Worm (Caenorhabditis elegans) whole organism, L4 larva: ENCODE results near the gene tftc-5.

ENCODE experiments used
- F10B5.3 ChIP-seq: sonication (generic microtip); optimal IDR thresholded peaks from 2 replicates; lab custom pipeline; 2016; ENCODE audit warnings: mild to moderate bottlenecking, missing genetic modification characterization, missing compliant biosample characterization
- F37D6.2 ChIP-seq: sonication (generic microtip); optimal IDR thresholded peaks from 2 replicates; lab custom pipeline; 2016; ENCODE audit warnings: mild to moderate bottlenecking, missing genetic modification characterization, missing compliant biosample characterization
- F44E2.7 ChIP-seq: fragments of 200-800 bp; sonication (Bioruptor generic); IDR thresholded peaks from 2 replicates; pipeline ENCODE4 v2.1.2; 2022; ENCODE audit warnings: missing genetic modification characterization, missing compliant biosample characterization
- F49E8.2 ChIP-seq: sonication (generic microtip); optimal IDR thresholded peaks from 2 replicates; lab custom pipeline; 2016; ENCODE audit warnings: missing compliant biosample characterization, mild to moderate bottlenecking, missing genetic modification characterization, borderline replicate concordance
- T20F7.1 ChIP-seq: fragments of 200-800 bp; sonication (Bioruptor generic); optimal IDR thresholded peaks from 2 replicates; lab custom pipeline; 2018; ENCODE audit warnings: mild to moderate bottlenecking, missing genetic modification characterization, missing compliant biosample characterization
- T26A8.4 ChIP-seq: fragments of 200-800 bp; sonication (Bioruptor generic); IDR thresholded peaks from 2 replicates; pipeline ENCODE4 v1.3.6; 2022; ENCODE audit warnings: missing genetic modification characterization, missing compliant biosample characterization
- Y105C5A.15 ChIP-seq: fragments of 200-800 bp; sonication (Bioruptor generic); IDR thresholded peaks from 2 replicates; pipeline ENCODE4 v1.3.6; 2022; ENCODE audit warnings: missing genetic modification characterization, missing compliant biosample characterization
- Y48G9A.11 ChIP-seq: fragments of 200-800 bp; sonication (Bioruptor generic); IDR thresholded peaks from 2 replicates; pipeline ENCODE4 v1.3.6; 2022; ENCODE audit warnings: missing genetic modification reagents, missing genetic modification characterization, missing compliant biosample characterization
- ZK546.5 ChIP-seq, 2 experiments: sonication (generic microtip); optimal IDR thresholded peaks; 2 replicates each; lab custom pipeline; 2017; ENCODE audit warnings: missing biosample characterization in 2 of 2, missing genetic modification characterization in 2 of 2
- aly-2 ChIP-seq: sonication (generic microtip); optimal IDR thresholded peaks from 2 replicates; lab custom pipeline; 2018; ENCODE audit warnings: missing biosample characterization, missing genetic modification characterization
- arid-1 ChIP-seq: fragments of 200-800 bp; sonication (Bioruptor generic); conservative IDR thresholded peaks from 2 replicates; pipeline ENCODE4 v1.3.6; 2022; ENCODE audit warnings: missing genetic modification reagents, missing genetic modification characterization, missing compliant biosample characterization
- attf-4 ChIP-seq: sonication (generic microtip); optimal IDR thresholded peaks from 3 replicates; lab custom pipeline; 2017; ENCODE audit warnings: missing biosample characterization, missing genetic modification characterization
- ceh-20 ChIP-seq: fragments of 200-800 bp; sonication (Bioruptor generic); IDR thresholded peaks from 2 replicates; pipeline ENCODE4 v1.3.6; 2022; ENCODE audit warnings: missing genetic modification reagents, missing genetic modification characterization, missing compliant biosample characterization
- ceh-28 ChIP-seq: fragments of 150-350 bp; optimal IDR thresholded peaks from 2 replicates; lab custom pipeline; 2014; ENCODE audit warnings: missing biosample characterization, missing genetic modification reagents, missing genetic modification characterization
- ceh-62 ChIP-seq: sonication (generic microtip); optimal IDR thresholded peaks from 2 replicates; lab custom pipeline; 2017; ENCODE audit warnings: missing biosample characterization, missing genetic modification characterization
- ctbp-1 ChIP-seq: fragments of 200-800 bp; sonication (Bioruptor generic); IDR thresholded peaks from 2 replicates; pipeline ENCODE4 v1.3.6; 2022; ENCODE audit warnings: missing genetic modification reagents, missing genetic modification characterization, missing compliant biosample characterization
- daf-12 ChIP-seq: fragments of 150-350 bp; optimal IDR thresholded peaks from 2 replicates; lab custom pipeline; 2014; ENCODE audit warnings: missing biosample characterization, missing genetic modification reagents, missing genetic modification characterization
- daf-19 ChIP-seq: fragments of 200-800 bp; sonication (Bioruptor generic); conservative IDR thresholded peaks from 2 replicates; pipeline ENCODE4 v1.3.6; 2022; ENCODE audit warnings: missing genetic modification characterization, missing compliant biosample characterization
- daf-8 ChIP-seq: fragments of 200-800 bp; sonication (Bioruptor generic); IDR thresholded peaks from 2 replicates; pipeline ENCODE4 v1.3.6; 2022; ENCODE audit warnings: missing genetic modification characterization, missing compliant biosample characterization
- dmd-6 ChIP-seq: fragments of 200-800 bp; sonication (Bioruptor generic); IDR thresholded peaks from 2 replicates; pipeline ENCODE4 v1.3.6; 2022; ENCODE audit warnings: missing genetic modification reagents, missing genetic modification characterization, missing compliant biosample characterization
- dmd-8 ChIP-seq: fragments of 200-800 bp; sonication (Bioruptor generic); IDR thresholded peaks from 2 replicates; pipeline ENCODE4 v1.3.6; 2022; ENCODE audit warnings: missing genetic modification characterization, missing compliant biosample characterization
- dmd-9 ChIP-seq: fragments of 200-800 bp; sonication (Bioruptor generic); IDR thresholded peaks from 2 replicates; pipeline ENCODE4 v1.3.6; 2022; ENCODE audit warnings: missing genetic modification reagents, missing genetic modification characterization, missing compliant biosample characterization
- dpl-1 ChIP-seq: fragments of 150-350 bp; optimal IDR thresholded peaks from 2 replicates; lab custom pipeline; 2014; ENCODE audit warnings: missing biosample characterization, missing genetic modification reagents, missing genetic modification characterization
- egl-27 ChIP-seq: sonication (generic microtip); optimal IDR thresholded peaks from 3 replicates; lab custom pipeline; 2017; ENCODE audit warnings: missing biosample characterization, missing genetic modification reagents, missing genetic modification characterization
- egl-43 ChIP-seq: fragments of 200-800 bp; sonication (Bioruptor generic); IDR thresholded peaks from 2 replicates; pipeline ENCODE4 v1.3.6; 2022; ENCODE audit warnings: missing genetic modification reagents, missing genetic modification characterization, missing compliant biosample characterization
- fkh-10 ChIP-seq: fragments of 150-350 bp; optimal IDR thresholded peaks from 2 replicates; lab custom pipeline; 2014; ENCODE audit warnings: missing biosample characterization, missing genetic modification reagents, missing genetic modification characterization
- hlh-11 ChIP-seq: fragments of 200-800 bp; sonication (Bioruptor generic); optimal IDR thresholded peaks from 2 replicates; lab custom pipeline; 2018; ENCODE audit warnings: mild to moderate bottlenecking, missing genetic modification characterization, missing compliant biosample characterization
- hlh-30 ChIP-seq: sonication (generic microtip); optimal IDR thresholded peaks from 2 replicates; lab custom pipeline; 2017; ENCODE audit warnings: antibody characterized with exemption, mild to moderate bottlenecking, missing genetic modification characterization, missing compliant biosample characterization; ENCODE audit not compliant: insufficient read depth
- jun-1 ChIP-seq: fragments of 150-350 bp; optimal IDR thresholded peaks from 2 replicates; lab custom pipeline; 2014; ENCODE audit warnings: missing biosample characterization, missing genetic modification reagents, missing genetic modification characterization
- lim-7 ChIP-seq: fragments of 200-800 bp; sonication (Bioruptor generic); IDR thresholded peaks from 2 replicates; pipeline ENCODE4 v1.3.6; 2022; ENCODE audit warnings: missing genetic modification characterization, missing compliant biosample characterization
- lin-1 ChIP-seq: fragments of 200-800 bp; sonication (Bioruptor generic); IDR thresholded peaks from 2 replicates; pipeline ENCODE4 v1.3.6; 2022; ENCODE audit warnings: missing genetic modification reagents, missing genetic modification characterization, missing compliant biosample characterization
- lin-13 ChIP-seq: fragments of 150-350 bp; optimal IDR thresholded peaks from 2 replicates; lab custom pipeline; 2014; ENCODE audit warnings: missing biosample characterization, missing genetic modification reagents, missing genetic modification characterization
- lir-3 ChIP-seq: sonication (generic microtip); optimal IDR thresholded peaks from 2 replicates; lab custom pipeline; 2016; ENCODE audit warnings: mild to moderate bottlenecking, missing genetic modification characterization, missing compliant biosample characterization
- madf-9 ChIP-seq: fragments of 200-800 bp; sonication (Bioruptor generic); conservative IDR thresholded peaks from 2 replicates; pipeline ENCODE4 v1.3.6; 2022; ENCODE audit warnings: missing genetic modification reagents, missing genetic modification characterization, missing compliant biosample characterization
- mdt-29 ChIP-seq: fragments of 200-800 bp; sonication (Bioruptor generic); IDR thresholded peaks from 2 replicates; pipeline ENCODE4 v1.3.6; 2022; ENCODE audit warnings: missing genetic modification reagents, missing genetic modification characterization, missing compliant biosample characterization
- mxl-2 ChIP-seq: fragments of 200-800 bp; sonication (Bioruptor generic); conservative IDR thresholded peaks from 2 replicates; pipeline ENCODE4 v1.3.6; 2022; ENCODE audit warnings: missing genetic modification reagents, missing genetic modification characterization, missing compliant biosample characterization
- nhr-102 ChIP-seq: sonication (generic microtip); optimal IDR thresholded peaks from 2 replicates; lab custom pipeline; 2016; ENCODE audit warnings: mild to moderate bottlenecking, missing genetic modification characterization, moderate library complexity, missing compliant biosample characterization
- nhr-111 ChIP-seq: fragments of 200-800 bp; sonication (Bioruptor generic); optimal IDR thresholded peaks from 2 replicates; lab custom pipeline; 2018; ENCODE audit warnings: mild to moderate bottlenecking, missing genetic modification characterization, missing compliant biosample characterization
- nhr-28 ChIP-seq: fragments of 150-350 bp; optimal IDR thresholded peaks from 2 replicates; lab custom pipeline; 2014; ENCODE audit warnings: missing biosample characterization, missing genetic modification characterization
- nhr-6 ChIP-seq: fragments of 150-350 bp; optimal IDR thresholded peaks from 2 replicates; lab custom pipeline; 2014; ENCODE audit warnings: missing biosample characterization, missing genetic modification characterization
- nhr-76 ChIP-seq: fragments of 150-350 bp; optimal IDR thresholded peaks from 2 replicates; lab custom pipeline; 2014; ENCODE audit warnings: missing biosample characterization, missing genetic modification characterization
- pqm-1 ChIP-seq: sonication (generic microtip); optimal IDR thresholded peaks from 2 replicates; lab custom pipeline; 2017; ENCODE audit warnings: missing biosample characterization, missing genetic modification characterization
- set-16 ChIP-seq: fragments of 200-800 bp; sonication (Bioruptor generic); IDR thresholded peaks from 2 replicates; pipeline ENCODE4 v1.3.6; 2022; ENCODE audit warnings: missing genetic modification reagents, missing genetic modification characterization, missing compliant biosample characterization
- snpc-1.2 ChIP-seq: fragments of 200-800 bp; sonication (Bioruptor generic); IDR thresholded peaks from 2 replicates; pipeline ENCODE4 v1.3.6; 2022; ENCODE audit warnings: missing genetic modification reagents, missing genetic modification characterization, missing compliant biosample characterization
- snpc-4 ChIP-seq: fragments of 150-350 bp; optimal IDR thresholded peaks from 2 replicates; lab custom pipeline; 2014; ENCODE audit warnings: missing biosample characterization, missing genetic modification characterization
- spr-3 ChIP-seq: fragments of 200-800 bp; sonication (Bioruptor generic); optimal IDR thresholded peaks from 2 replicates; lab custom pipeline; 2018; ENCODE audit warnings: mild to moderate bottlenecking, missing genetic modification characterization, missing compliant biosample characterization
- zag-1 ChIP-seq: fragments of 150-350 bp; optimal IDR thresholded peaks from 2 replicates; lab custom pipeline; 2014; ENCODE audit warnings: missing biosample characterization, missing genetic modification characterization
- zfp-2 ChIP-seq: sonication (generic microtip); optimal IDR thresholded peaks from 2 replicates; lab custom pipeline; 2016; ENCODE audit warnings: mild to moderate bottlenecking, missing genetic modification characterization, missing compliant biosample characterization
- ztf-7 ChIP-seq: fragments of 150-350 bp; optimal IDR thresholded peaks from 2 replicates; lab custom pipeline; 2014; ENCODE audit warnings: missing biosample characterization, missing genetic modification characterization

The tftc-5 gene

ce11 chrIII:4018095-4018498 lies 3.9 kb upstream of the tftc-5 start (continued):
- TF ChIP-seq fkh-10: peak; percentile 47
- peak; percentile 7 for TF ChIP-seq lir-3 (tag; lab: Kevin White, UChicago)
- peak; percentile 68 for TF ChIP-seq set-16 (GFP tag; lab: Robert Waterston, UW)
- TF ChIP-seq lin-1 (GFP tag; lab: Robert Waterston, UW): no peak
- TF ChIP-seq daf-12 (tag; lab: Kevin White, UChicago): no peak
- TF ChIP-seq mdt-29 (GFP tag; lab: Robert Waterston, UW): no peak
- no peak for TF ChIP-seq mxl-2 (GFP tag; lab: Robert Waterston, UW)
- no peak for TF ChIP-seq jun-1
- TF ChIP-seq hlh-11 (tag; lab: Kevin White, UChicago): peak; percentile 57
- no peak for TF ChIP-seq nhr-102 (tag; lab: Kevin White, UChicago)
- peak; percentile 82 for TF ChIP-seq ceh-20
- no peak for TF ChIP-seq ceh-62 (tag; lab: Kevin White, UChicago)
- no peak for TF ChIP-seq spr-3 (GFP tag; lab: Kevin White, UChicago)
- peak; percentile 71 for TF ChIP-seq lin-13 (GFP tag; lab: Kevin White, UChicago)
- TF ChIP-seq T26A8.4 (GFP tag; lab: Robert Waterston, UW): no peak
- no peak for TF ChIP-seq madf-9 (GFP tag; lab: Robert Waterston, UW)
- TF ChIP-seq snpc-1.2 (GFP tag; lab: Robert Waterston, UW): no peak
- TF ChIP-seq zfp-2: no peak
- TF ChIP-seq egl-27 (tag; lab: Kevin White, UChicago): no peak
- no peak for TF ChIP-seq ztf-7 (tag; lab: Kevin White, UChicago)
- 0 out of 2 replicates have a peak, but pooled peaks have one; percentile 7 for TF ChIP-seq dmd-9
- peak; percentile 74 for TF ChIP-seq F37D6.2 (tag; lab: Kevin White, UChicago)
- TF ChIP-seq lim-7 (GFP tag; lab: Robert Waterston, UW): no peak
- no peak for TF ChIP-seq snpc-4
- no peak for TF ChIP-seq F10B5.3 (tag; lab: Kevin White, UChicago)
- no peak for TF ChIP-seq T20F7.1
- peak; percentile 79 for TF ChIP-seq ctbp-1 (GFP tag; lab: Robert Waterston, UW)
- TF ChIP-seq Y48G9A.11: no peak; the same call in 1 of the 2 replicates
- no peak for TF ChIP-seq nhr-28 (tag; lab: Kevin White, UChicago)
- no peak for TF ChIP-seq F44E2.7 (GFP tag; lab: Robert Waterston, UW)
- no peak for TF ChIP-seq ZK546.5 (tag; optimal IDR thresholded peaks at IDR 0.05; lab: Kevin White, UChicago)
- peak; percentile 36 for TF ChIP-seq nhr-6 (tag; lab: Kevin White, UChicago)
- TF ChIP-seq dmd-6 (GFP tag; lab: Robert Waterston, UW): no peak; the same call in 1 of the 2 replicates
- no peak for TF ChIP-seq daf-8
- no peak for TF ChIP-seq daf-19 (GFP tag; lab: Robert Waterston, UW)

DNA sequence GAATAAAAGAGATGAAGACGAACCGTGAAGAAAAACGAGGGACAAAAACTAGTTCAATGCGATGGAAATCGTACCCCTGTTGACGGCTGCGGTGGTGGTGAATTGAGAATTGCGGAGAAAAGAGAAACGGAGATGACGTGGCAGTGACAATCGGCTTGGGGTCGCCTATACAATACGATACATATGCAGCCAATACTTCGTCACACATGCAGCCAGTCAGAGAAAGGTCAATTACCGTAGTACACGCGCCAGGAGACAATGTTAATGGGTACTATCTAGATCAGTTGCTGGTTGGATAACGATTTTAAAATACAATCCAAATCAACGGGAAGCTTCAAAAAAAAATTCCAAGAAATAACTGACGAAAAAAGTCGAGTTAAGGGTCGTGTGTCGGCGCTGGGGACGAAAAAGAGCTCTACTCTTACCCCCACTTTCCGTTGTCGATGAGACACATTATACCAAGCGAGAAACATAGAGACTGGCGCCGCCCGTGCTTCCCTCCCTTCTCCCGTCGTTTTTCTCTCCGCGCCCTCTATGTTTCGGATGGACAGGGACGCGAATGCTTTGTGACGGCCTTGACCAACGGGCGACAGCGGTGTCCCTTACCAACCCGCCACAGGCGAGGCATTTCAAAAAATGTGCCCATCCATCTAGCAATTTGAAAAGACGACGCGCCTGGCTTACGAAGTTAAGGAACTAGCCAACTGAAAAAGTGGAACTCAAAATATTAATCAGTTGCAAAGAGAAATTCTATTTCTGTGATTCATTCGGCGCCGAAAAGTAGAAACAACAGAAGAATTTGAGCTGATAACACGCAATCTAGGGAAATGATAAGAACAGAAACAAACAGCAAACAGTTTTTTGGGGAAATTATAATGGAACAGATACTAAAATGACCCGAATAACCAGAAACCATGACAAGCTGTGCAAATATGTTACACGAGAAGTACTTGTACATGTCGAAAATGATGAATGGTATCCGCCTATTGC lies 3.1 kb upstream of the tftc-5 start:
- TF ChIP-seq nhr-76 (tag; lab: Kevin White, UChicago): no peak
- TF ChIP-seq ceh-28: no peak
- TF ChIP-seq dpl-1 (GFP tag; lab: Kevin White, UChicago): peak; percentile 6
- TF ChIP-seq Y105C5A.15: no peak
- peak; percentile 72 for TF ChIP-seq pqm-1 (tag; lab: Kevin White, UChicago)
- TF ChIP-seq F49E8.2: no peak
- TF ChIP-seq zag-1 (tag; lab: Kevin White, UChicago): no peak
- TF ChIP-seq hlh-30: peak; percentile 11
- TF ChIP-seq nhr-111 (GFP tag; lab: Kevin White, UChicago): no peak
- no peak for TF ChIP-seq ceh-62 (tag; lab: Kevin White, UChicago)
- TF ChIP-seq attf-4 (tag; lab: Kevin White, UChicago): no peak
- 0 out of 2 replicates have a peak, but pooled peaks have one; percentile 34 for TF ChIP-seq egl-43
- no peak for TF ChIP-seq snpc-1.2 (GFP tag; lab: Robert Waterston, UW)
- no peak for TF ChIP-seq aly-2 (tag; lab: Kevin White, UChicago)
- no peak for TF ChIP-seq lin-13 (GFP tag; lab: Kevin White, UChicago)
- no peak for TF ChIP-seq snpc-4
- TF ChIP-seq dmd-6 (GFP tag; lab: Robert Waterston, UW): peak; percentile 11; the same call in 1 of the 2 replicates
- TF ChIP-seq dmd-8 (GFP tag; lab: Robert Waterston, UW): no peak
- TF ChIP-seq arid-1: no peak
- no peak for TF ChIP-seq lir-3 (tag; lab: Kevin White, UChicago)
- TF ChIP-seq ceh-20: no peak
- TF ChIP-seq nhr-28 (tag; lab: Kevin White, UChicago): peak; percentile 56
